Fruit fly (Drosophila melanogaster) whole organism, prepupa: ENCODE measurements around the gene Argk2.

Experiments
- Blimp-1 ChIP-seq: fragments of 200-800 bp; sonication (Bioruptor generic); optimal IDR thresholded peaks from 3 replicates; lab custom pipeline; 2017; ENCODE audit warnings: missing biosample characterization, missing genetic modification characterization, mild to moderate bottlenecking, moderate library complexity, missing genetic modification reagents
- CG10631 ChIP-seq: fragments of 200-800 bp; sonication (Bioruptor generic); optimal IDR thresholded peaks from 2 replicates; lab custom pipeline; 2016; ENCODE audit warnings: missing biosample characterization, missing genetic modification characterization
- CG11762 ChIP-seq: fragments of 200-800 bp; sonication (Bioruptor generic); optimal IDR thresholded peaks from 3 replicates; lab custom pipeline; 2016; ENCODE audit warnings: missing biosample characterization, missing genetic modification characterization; ENCODE audit not compliant: insufficient read depth
- CG11902 ChIP-seq: fragments of 200-800 bp; sonication (Bioruptor generic); optimal IDR thresholded peaks from 3 replicates; lab custom pipeline; 2016; ENCODE audit warnings: missing biosample characterization, missing genetic modification characterization
- CG15336 ChIP-seq: fragments of 200-800 bp; sonication (Bioruptor generic); IDR thresholded peaks from 2 replicates; pipeline ENCODE4 v1.3.6; 2022; ENCODE audit warnings: missing biosample characterization, missing genetic modification characterization
- CG16779 ChIP-seq: fragments of 200-800 bp; sonication (Bioruptor generic); optimal IDR thresholded peaks from 3 replicates; lab custom pipeline; 2017; ENCODE audit warnings: missing biosample characterization, mild to moderate bottlenecking, missing genetic modification characterization
- CG3032 ChIP-seq: fragments of 200-800 bp; optimal IDR thresholded peaks from 2 replicates; lab custom pipeline; 2019; ENCODE audit warnings: missing biosample characterization, mild to moderate bottlenecking, missing genetic modification characterization, moderate library complexity
- CG32006 ChIP-seq: fragments of 200-800 bp; sonication (Bioruptor generic); optimal IDR thresholded peaks from 3 replicates; lab custom pipeline; 2017; ENCODE audit warnings: missing biosample characterization, mild to moderate bottlenecking, missing genetic modification characterization
- CG3919 ChIP-seq: fragments of 200-800 bp; sonication (Bioruptor generic); optimal IDR thresholded peaks from 3 replicates; lab custom pipeline; 2016; ENCODE audit warnings: missing biosample characterization, missing genetic modification characterization
- CG6163 ChIP-seq: fragments of 200-800 bp; sonication (Bioruptor generic); IDR thresholded peaks from 3 replicates; pipeline ENCODE4 v1.3.6; 2022; ENCODE audit warnings: missing biosample characterization, missing genetic modification characterization
- CG6276 ChIP-seq: fragments of 200-800 bp; sonication (Bioruptor generic); optimal IDR thresholded peaks from 2 replicates; lab custom pipeline; 2017; ENCODE audit warnings: missing biosample characterization, mild to moderate bottlenecking, missing genetic modification characterization
- CG6792 ChIP-seq: fragments of 200-800 bp; sonication (Bioruptor generic); optimal IDR thresholded peaks from 3 replicates; lab custom pipeline; 2016; ENCODE audit warnings: missing biosample characterization, missing genetic modification characterization
- CG6808 ChIP-seq: fragments of 200-800 bp; sonication (Bioruptor generic); optimal IDR thresholded peaks from 3 replicates; lab custom pipeline; 2017; ENCODE audit warnings: missing biosample characterization, missing genetic modification characterization, mild to moderate bottlenecking, moderate library complexity, missing genetic modification reagents
- CG7368 ChIP-seq: fragments of 200-800 bp; sonication (Bioruptor generic); optimal IDR thresholded peaks from 3 replicates; lab custom pipeline; 2016; ENCODE audit warnings: missing biosample characterization, missing genetic modification characterization
- CG8119 ChIP-seq: fragments of 200-800 bp; sonication (Bioruptor generic); IDR thresholded peaks from 3 replicates; pipeline ENCODE4 v1.3.6; 2022; ENCODE audit warnings: missing biosample characterization, missing genetic modification characterization
- CG8319 ChIP-seq: fragments of 200-800 bp; sonication (Bioruptor generic); optimal IDR thresholded peaks from 3 replicates; lab custom pipeline; 2016; ENCODE audit warnings: missing biosample characterization, missing genetic modification characterization
- CG8632 ChIP-seq: fragments of 200-800 bp; sonication (Bioruptor generic); optimal IDR thresholded peaks from 3 replicates; lab custom pipeline; 2016; ENCODE audit warnings: missing biosample characterization, missing genetic modification characterization
- CG9139 ChIP-seq: fragments of 200-800 bp; sonication (Bioruptor generic); optimal IDR thresholded peaks from 3 replicates; lab custom pipeline; 2017; ENCODE audit warnings: missing biosample characterization, mild to moderate bottlenecking, missing genetic modification characterization
- Eip75B ChIP-seq: fragments of 200-800 bp; sonication (Bioruptor generic); optimal IDR thresholded peaks from 3 replicates; lab custom pipeline; 2016; ENCODE audit warnings: missing biosample characterization, missing genetic modification characterization
- Eip78C ChIP-seq: fragments of 200-800 bp; sonication (Bioruptor generic); peaks from one replicate; lab custom pipeline; 2016; ENCODE audit warnings: missing biosample characterization, missing genetic modification characterization
- Eip93F ChIP-seq: fragments of 200-800 bp; sonication (Bioruptor generic); optimal IDR thresholded peaks from 2 replicates; lab custom pipeline; 2016; ENCODE audit warnings: missing biosample characterization, mild to moderate bottlenecking, missing genetic modification characterization
- Ets21C ChIP-seq: fragments of 200-800 bp; sonication (Bioruptor generic); optimal IDR thresholded peaks from 3 replicates; lab custom pipeline; 2016; ENCODE audit warnings: missing biosample characterization, missing genetic modification characterization
- Ets96B ChIP-seq: fragments of 200-800 bp; optimal IDR thresholded peaks from 2 replicates; lab custom pipeline; 2019; ENCODE audit warnings: missing biosample characterization, mild to moderate bottlenecking, missing genetic modification characterization, moderate library complexity
- Gug ChIP-seq: fragments of 200-800 bp; sonication (Bioruptor generic); IDR thresholded peaks from 2 replicates; pipeline ENCODE4 v1.3.6; 2022; ENCODE audit warnings: missing biosample characterization, missing genetic modification characterization
- Hr38 ChIP-seq: sonication (Bioruptor generic); optimal IDR thresholded peaks from 2 replicates; lab custom pipeline; 2016; ENCODE audit warnings: missing biosample characterization, missing genetic modification characterization
- Hr39 ChIP-seq: fragments of 200-800 bp; sonication (Bioruptor generic); optimal IDR thresholded peaks from 2 replicates; lab custom pipeline; 2016; ENCODE audit warnings: missing biosample characterization, missing genetic modification characterization
- Lpt ChIP-seq: fragments of 200-800 bp; sonication (Bioruptor generic); optimal IDR thresholded peaks from 3 replicates; lab custom pipeline; 2016; ENCODE audit warnings: missing biosample characterization, missing genetic modification characterization
- Met ChIP-seq: fragments of 200-800 bp; sonication (Bioruptor generic); optimal IDR thresholded peaks from 3 replicates; lab custom pipeline; 2016; ENCODE audit warnings: missing biosample characterization, missing genetic modification characterization
- OdsH ChIP-seq: fragments of 200-800 bp; sonication (Bioruptor generic); optimal IDR thresholded peaks from 3 replicates; lab custom pipeline; 2016; ENCODE audit warnings: missing biosample characterization, missing genetic modification characterization
- Smox ChIP-seq: fragments of 200-800 bp; sonication (Bioruptor generic); optimal IDR thresholded peaks from 3 replicates; lab custom pipeline; 2016; ENCODE audit warnings: missing biosample characterization, missing genetic modification characterization
- Sox102F ChIP-seq: fragments of 200-800 bp; sonication (Bioruptor generic); optimal IDR thresholded peaks from 2 replicates; lab custom pipeline; 2016; ENCODE audit warnings: missing biosample characterization, mild to moderate bottlenecking, missing genetic modification characterization
- Sox14 ChIP-seq: fragments of 200-800 bp; sonication (Bioruptor generic); optimal IDR thresholded peaks from 3 replicates; lab custom pipeline; 2016; ENCODE audit warnings: missing biosample characterization, missing genetic modification characterization
- Sox15 ChIP-seq: fragments of 200-800 bp; sonication (Bioruptor generic); optimal IDR thresholded peaks from 3 replicates; lab custom pipeline; 2016; ENCODE audit warnings: missing biosample characterization, missing genetic modification characterization
- achi ChIP-seq: fragments of 200-800 bp; sonication (Bioruptor generic); optimal IDR thresholded peaks from 3 replicates; lab custom pipeline; 2016; ENCODE audit warnings: missing biosample characterization, missing genetic modification characterization
- acj6 ChIP-seq: fragments of 200-800 bp; sonication (Bioruptor generic); optimal IDR thresholded peaks from 3 replicates; lab custom pipeline; 2016; ENCODE audit warnings: missing biosample characterization, missing genetic modification characterization
- dac ChIP-seq: fragments of 200-800 bp; sonication (Bioruptor generic); optimal IDR thresholded peaks from 2 replicates; lab custom pipeline; 2017; ENCODE audit warnings: missing biosample characterization, mild to moderate bottlenecking, missing genetic modification characterization
- esn ChIP-seq: fragments of 200-800 bp; sonication (Bioruptor generic); optimal IDR thresholded peaks from 2 replicates; lab custom pipeline; 2016; ENCODE audit warnings: missing biosample characterization, mild to moderate bottlenecking, missing genetic modification characterization, moderate library complexity
- fd59A ChIP-seq: fragments of 200-800 bp; sonication (Bioruptor generic); optimal IDR thresholded peaks from 2 replicates; lab custom pipeline; 2017; ENCODE audit warnings: missing biosample characterization, mild to moderate bottlenecking, missing genetic modification characterization, missing genetic modification reagents
- fd85E ChIP-seq: fragments of 200-800 bp; sonication (Bioruptor generic); optimal IDR thresholded peaks from 3 replicates; lab custom pipeline; 2016; ENCODE audit warnings: missing biosample characterization, missing genetic modification characterization
- fkh ChIP-seq: fragments of 200-800 bp; sonication (Bioruptor generic); optimal IDR thresholded peaks from 3 replicates; lab custom pipeline; 2017; ENCODE audit warnings: missing biosample characterization, mild to moderate bottlenecking, missing genetic modification characterization, moderate library complexity
- lz ChIP-seq: fragments of 200-800 bp; sonication (Bioruptor generic); optimal IDR thresholded peaks from 3 replicates; lab custom pipeline; 2016; ENCODE audit warnings: missing biosample characterization, missing genetic modification characterization
- net ChIP-seq: fragments of 200-800 bp; sonication (Bioruptor generic); optimal IDR thresholded peaks from 3 replicates; lab custom pipeline; 2016; ENCODE audit warnings: missing biosample characterization, missing genetic modification characterization
- pdm3 ChIP-seq: fragments of 200-800 bp; sonication (Bioruptor generic); optimal IDR thresholded peaks from 3 replicates; lab custom pipeline; 2016; ENCODE audit warnings: missing biosample characterization, missing genetic modification characterization
- salr ChIP-seq, 2 experiments: fragments of 200-800 bp; sonication (Bioruptor generic); optimal IDR thresholded peaks; 3 replicates each; lab custom pipeline; 2016 to 2018; ENCODE audit warnings: missing biosample characterization in 2 of 2, missing genetic modification characterization in 2 of 2, mild to moderate bottlenecking in 1 of 2
- spab ChIP-seq: fragments of 200-800 bp; sonication (Bioruptor generic); optimal IDR thresholded peaks from 2 replicates; lab custom pipeline; 2017; ENCODE audit warnings: missing biosample characterization, mild to moderate bottlenecking, missing genetic modification characterization, missing genetic modification reagents
- ss ChIP-seq, 2 experiments: fragments of 200-800 bp; sonication (Bioruptor generic); optimal IDR thresholded peaks; 2 replicates in 1 of 2; 3 replicates in 1 of 2; lab custom pipeline; 2017 to 2018; ENCODE audit warnings: mild to moderate bottlenecking in 2 of 2, missing biosample characterization in 2 of 2, missing genetic modification characterization in 2 of 2, moderate library complexity in 1 of 2
- topi ChIP-seq: fragments of 200-800 bp; sonication (Bioruptor generic); optimal IDR thresholded peaks from 3 replicates; lab custom pipeline; 2016; ENCODE audit warnings: missing biosample characterization, missing genetic modification characterization
- vri ChIP-seq: fragments of 200-800 bp; sonication (Bioruptor generic); optimal IDR thresholded peaks from 3 replicates; lab custom pipeline; 2016; ENCODE audit warnings: missing biosample characterization, mild to moderate bottlenecking, missing genetic modification characterization

Argk2 gene

DNA sequence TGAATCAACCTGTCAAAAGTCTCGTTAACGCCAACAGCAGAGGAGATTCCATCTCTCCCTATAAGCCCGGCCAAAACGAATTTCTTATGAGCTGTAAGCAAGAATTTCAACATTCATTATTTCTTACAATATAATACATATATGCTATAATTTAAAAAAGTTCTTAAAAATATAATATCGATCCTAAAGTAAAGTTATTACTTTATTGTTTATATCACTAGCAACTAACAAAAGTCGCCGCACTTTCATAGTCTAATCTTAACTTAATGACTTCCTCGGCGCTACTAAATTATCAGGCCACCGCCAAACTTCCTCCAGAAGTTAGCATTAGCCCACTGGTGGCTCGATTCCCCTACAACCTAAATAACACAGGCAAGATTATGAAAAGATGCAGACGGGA, 13.7 kb upstream of the Argk2 start (continued):
- peak; percentile 26 for TF ChIP-seq Sox14 (GFP tag; lab: Kevin White, UChicago)
- TF ChIP-seq CG6163 (GFP tag; lab: Robert Waterston, UW), result no peak
- no peak for TF ChIP-seq spab
- TF ChIP-seq CG32006 (GFP tag; lab: Kevin White, UChicago), result peak; percentile 26
- TF ChIP-seq dac (GFP tag; lab: Kevin White, UChicago), result no peak
- peak; percentile 51 for TF ChIP-seq CG11902 (GFP tag; lab: Kevin White, UChicago)
- peak; percentile 36 for TF ChIP-seq CG6792 (GFP tag; lab: Kevin White, UChicago)

DNA sequence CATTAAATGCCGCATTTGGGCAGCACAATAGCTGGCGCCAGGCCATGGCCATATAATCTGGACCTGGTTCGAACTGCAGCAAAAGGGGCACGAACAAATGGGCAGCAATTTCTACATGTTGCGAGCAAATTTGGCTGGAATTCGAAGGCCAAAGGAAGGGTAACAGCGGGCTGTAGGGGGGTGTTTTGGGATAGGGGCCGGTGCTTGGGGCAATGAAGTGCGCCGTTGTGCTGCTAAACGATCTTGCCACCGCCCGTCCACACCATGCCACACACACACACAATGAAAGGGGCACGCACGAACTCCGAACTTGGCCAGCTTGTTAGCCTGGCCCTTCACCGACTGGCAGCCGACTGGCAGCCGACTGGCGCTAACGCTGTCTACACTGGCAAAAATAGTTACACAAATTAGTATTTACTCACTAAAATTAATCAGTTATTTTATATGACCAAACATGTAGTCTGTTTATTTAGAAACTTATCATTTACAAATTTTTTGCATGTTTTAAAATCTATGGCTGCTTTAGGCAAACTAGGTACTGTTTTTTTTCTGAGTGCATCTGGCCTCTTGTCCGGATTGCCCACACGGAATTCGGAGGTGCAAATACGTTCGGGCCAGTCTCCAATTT, 13.1 kb upstream of the Argk2 start:
- TF ChIP-seq CG8119 (peak; percentile 40; the same call in 1 of the 3 replicates), CG3919 (GFP tag; lab: Kevin White, UChicago) (peak; percentile 84), CG10631 (GFP tag; lab: Kevin White, UChicago) (no peak), CG8319 (peak; percentile 66), Blimp-1 (peak; percentile 59), spab (peak; percentile 75), Eip93F (GFP tag; lab: Kevin White, UChicago) (no peak), Ets96B (tag; lab: Kevin White, UChicago) (peak; percentile 71), acj6 (peak; percentile 22), CG15336 (GFP tag; lab: Robert Waterston, UW) (peak; percentile 42; the same call in 1 of the 2 replicates), Ets21C (GFP tag; lab: Kevin White, UChicago) (peak; percentile 24), Sox15 (GFP tag; lab: Kevin White, UChicago) (peak; percentile 8), CG11902 (GFP tag; lab: Kevin White, UChicago) (peak; percentile 70), dac (GFP tag; lab: Kevin White, UChicago) (no peak), CG6276 (GFP tag; lab: Kevin White, UChicago) (no peak), pdm3 (GFP tag; lab: Kevin White, UChicago) (peak; percentile 44), fd85E (GFP tag; lab: Kevin White, UChicago) (peak; percentile 49), CG16779 (no peak), Sox102F (GFP tag; lab: Kevin White, UChicago) (peak; percentile 71), Hr39 (peak; percentile 67), net (GFP tag; lab: Kevin White, UChicago) (peak; percentile 23), lz (peak; percentile 3), vri (GFP tag; lab: Kevin White, UChicago) (peak; percentile 61), salr (GFP tag; optimal IDR thresholded peaks at IDR 0.05; lab: Kevin White, UChicago) (no peak), CG32006 (GFP tag; lab: Kevin White, UChicago) (peak; percentile 16), CG9139 (GFP tag; lab: Kevin White, UChicago) (peak; percentile 52), esn (peak; percentile 56), CG8632 (GFP tag; lab: Kevin White, UChicago) (peak; percentile 36), Eip78C (peak; percentile 86), fd59A (GFP tag; lab: Kevin White, UChicago) (no peak), Eip75B (no peak), achi (peak; percentile 48), Smox (GFP tag; lab: Kevin White, UChicago) (peak; percentile 65), Hr38 (no peak), Lpt (GFP tag; lab: Kevin White, UChicago) (no peak), ss (GFP tag; optimal IDR thresholded peaks at IDR 0.05; lab: Kevin White, UChicago) (peak; percentile 29 to 58), CG6808 (GFP tag; lab: Kevin White, UChicago) (peak; percentile 78), topi (GFP tag; lab: Kevin White, UChicago) (peak; percentile 81), OdsH (GFP tag; lab: Kevin White, UChicago) (peak; percentile 46), Gug (GFP tag; lab: Robert Waterston, UW) (0 out of 2 replicates have a peak, but pooled peaks have one; percentile 31), CG11762 (GFP tag; lab: Kevin White, UChicago) (peak; percentile 64), Met (GFP tag; lab: Kevin White, UChicago) (peak; percentile 72), CG6792 (GFP tag; lab: Kevin White, UChicago) (peak; percentile 33), CG7368 (GFP tag; lab: Kevin White, UChicago) (peak; percentile 73), fkh (GFP tag; lab: Kevin White, UChicago) (no peak), CG3032 (tag; lab: Kevin White, UChicago) (no peak)
